Worm (Caenorhabditis elegans) whole organism, L4 larva: ENCODE measurements around the gene hsp-75.

ENCODE experiments used
- R02D3.7 ChIP-seq: fragments of 150-350 bp; sonication (generic microtip); optimal IDR thresholded peaks from 3 replicates; lab custom pipeline; 2014; ENCODE audit warnings: missing biosample characterization, missing genetic modification characterization
- ces-1 ChIP-seq: fragments of 150-350 bp; sonication (generic microtip); optimal IDR thresholded peaks from 4 replicates; lab custom pipeline; 2014; ENCODE audit warnings: missing biosample characterization, missing genetic modification reagents, missing genetic modification characterization
- lin-1 ChIP-seq: fragments of 200-800 bp; sonication (Bioruptor generic); IDR thresholded peaks from 2 replicates; pipeline ENCODE4 v1.3.6; 2022; ENCODE audit warnings: missing genetic modification reagents, missing genetic modification characterization, missing compliant biosample characterization
- nhr-42 ChIP-seq: fragments of 200-800 bp; sonication (Bioruptor generic); IDR thresholded peaks from 2 replicates; pipeline ENCODE4 v1.3.6; 2022; ENCODE audit warnings: missing genetic modification characterization, missing compliant biosample characterization

DNA sequence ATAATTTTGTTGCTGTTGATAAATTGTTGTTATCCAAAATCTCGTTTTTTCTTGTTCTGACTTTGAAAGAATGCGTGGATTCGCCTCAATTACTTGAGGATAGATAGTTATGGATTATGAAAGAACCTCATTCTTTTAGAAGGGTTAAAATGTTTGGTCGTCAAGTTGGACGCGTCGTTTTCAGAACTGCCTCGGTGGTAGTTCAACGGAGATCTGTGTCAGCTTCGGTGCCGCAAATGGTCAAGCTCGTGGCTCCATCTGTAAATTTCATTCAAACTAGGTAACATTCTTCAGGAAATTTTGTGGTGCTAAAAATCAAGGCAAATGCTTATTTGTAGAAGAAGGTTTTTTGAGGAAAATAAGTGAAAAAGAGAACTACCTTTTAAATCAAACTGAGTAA, 45.9 kb downstream of the hsp-75 start, which contains the start of gene ndab-2:
- TF ChIP-seq nhr-42 (GFP tag; lab: Robert Waterston, UW), result no peak
- TF ChIP-seq lin-1 (GFP tag; lab: Robert Waterston, UW), result no peak
- no peak for TF ChIP-seq ces-1
- TF ChIP-seq R02D3.7 (tag; lab: Kevin White, UChicago), result no peak
